Worm (Caenorhabditis elegans) whole organism, L1 larva: ENCODE results near the gene srbc-8.
A peak's percentile ranks its signal among the peaks of the same experiment; 100 is the strongest.

Experiments used
- C16A3.4 ChIP-seq: fragments of 150-350 bp; optimal IDR thresholded peaks from 2 replicates; lab custom pipeline; 2014; ENCODE audit warnings: missing biosample characterization, missing genetic modification characterization
- F16B12.6 ChIP-seq: fragments of 150-350 bp; optimal IDR thresholded peaks from 2 replicates; lab custom pipeline; 2014; ENCODE audit warnings: missing biosample characterization, missing genetic modification characterization
- alr-1 ChIP-seq: fragments of 200-800 bp; sonication (Bioruptor generic); optimal IDR thresholded peaks from 2 replicates; lab custom pipeline; 2018; ENCODE audit warnings: borderline replicate concordance, mild to moderate bottlenecking, missing genetic modification characterization, missing compliant biosample characterization
- blmp-1 ChIP-seq: fragments of 150-350 bp; optimal IDR thresholded peaks from 2 replicates; lab custom pipeline; 2014; ENCODE audit warnings: missing biosample characterization, missing genetic modification characterization
- ceh-63 ChIP-seq: fragments of 200-800 bp; sonication (Bioruptor generic); optimal IDR thresholded peaks from 2 replicates; lab custom pipeline; 2018; ENCODE audit warnings: mild to moderate bottlenecking, missing genetic modification characterization, missing compliant biosample characterization
- ceh-82 ChIP-seq, 3 experiments: fragments of 150-350 bp in 1 of 3; sonication (generic microtip) in 2 of 3; optimal IDR thresholded peaks; 2 replicates each; lab custom pipeline; 2014 to 2017; ENCODE audit warnings: missing biosample characterization in 3 of 3, missing genetic modification characterization in 3 of 3
- dpl-1 ChIP-seq, 3 experiments: fragments of 150-350 bp in 2 of 3; sonication (generic microtip) in 1 of 3; optimal IDR thresholded peaks; 2 replicates each; lab custom pipeline; 2014 to 2017; ENCODE audit warnings: missing biosample characterization in 3 of 3, missing genetic modification characterization in 3 of 3, missing genetic modification reagents in 3 of 3
- efl-1 ChIP-seq, 4 experiments: fragments of 150-350 bp; optimal IDR thresholded peaks in 3 of 4; peaks in 1 of 4; 1 replicate in 1 of 4; 2 replicates in 3 of 4; lab custom pipeline; 2014; ENCODE audit warnings: missing biosample characterization in 2 of 4, missing genetic modification characterization in 2 of 4, missing genetic modification reagents in 2 of 4
- egl-13 ChIP-seq: sonication (generic microtip); optimal IDR thresholded peaks from 2 replicates; lab custom pipeline; 2016; ENCODE audit warnings: missing genotype, missing genetic modification reagents, missing genetic modification characterization, missing compliant biosample characterization
- egl-27 ChIP-seq, 2 experiments: fragments of 150-350 bp in 1 of 2; sonication (generic microtip); optimal IDR thresholded peaks; 3 replicates each; lab custom pipeline; 2017 to 2018; ENCODE audit warnings: missing biosample characterization in 2 of 2, missing genetic modification characterization in 2 of 2, missing genetic modification reagents in 2 of 2
- elt-2 ChIP-seq: sonication (generic microtip); optimal IDR thresholded peaks from 2 replicates; lab custom pipeline; 2016; ENCODE audit warnings: missing genetic modification characterization, mild to moderate bottlenecking, inconsistent platforms, missing compliant biosample characterization, missing genetic modification reagents
- elt-3 ChIP-seq, 6 experiments: fragments of 150-350 bp in 1 of 6; sonication (generic microtip); optimal IDR thresholded peaks; 2 replicates each; lab custom pipeline; 2017 to 2018; ENCODE audit warnings: missing biosample characterization in 6 of 6, missing genetic modification characterization in 6 of 6, inconsistent platforms in 1 of 6
- ets-5 ChIP-seq: fragments of 200-800 bp; sonication (Bioruptor generic); IDR thresholded peaks from 2 replicates; pipeline ENCODE4 v1.3.6; 2022; ENCODE audit warnings: missing genetic modification characterization, missing compliant biosample characterization
- fkh-10 ChIP-seq: sonication (generic microtip); optimal IDR thresholded peaks from 2 replicates; lab custom pipeline; 2017; ENCODE audit warnings: missing biosample characterization, missing genetic modification reagents, missing genetic modification characterization
- fkh-8 ChIP-seq: sonication (generic microtip); optimal IDR thresholded peaks from 2 replicates; lab custom pipeline; 2016; ENCODE audit warnings: mild to moderate bottlenecking, missing genetic modification characterization, missing compliant biosample characterization
- grh-1 ChIP-seq: fragments of 200-800 bp; sonication (Bioruptor generic); IDR thresholded peaks from 2 replicates; pipeline ENCODE4 v1.3.6; 2022; ENCODE audit warnings: missing genetic modification reagents, missing genetic modification characterization, missing compliant biosample characterization
- hlh-17 ChIP-seq: fragments of 200-800 bp; sonication (Bioruptor generic); optimal IDR thresholded peaks from 2 replicates; lab custom pipeline; 2018; ENCODE audit warnings: missing genetic modification characterization, mild to moderate bottlenecking, missing compliant biosample characterization, moderate library complexity, borderline replicate concordance
- hpl-2 ChIP-seq: fragments of 150-350 bp; optimal IDR thresholded peaks from 2 replicates; lab custom pipeline; 2014; ENCODE audit warnings: missing biosample characterization, missing genetic modification reagents, missing genetic modification characterization
- irx-1 ChIP-seq: sonication (generic microtip); optimal IDR thresholded peaks from 2 replicates; lab custom pipeline; 2016; ENCODE audit warnings: missing genetic modification characterization, missing compliant biosample characterization
- isw-1 ChIP-seq: fragments of 200-800 bp; sonication (Bioruptor generic); IDR thresholded peaks from 2 replicates; pipeline ENCODE4 v1.3.6; 2022; ENCODE audit warnings: missing genetic modification characterization, missing compliant biosample characterization
- lin-14 ChIP-seq: fragments of 200-800 bp; sonication (Bioruptor generic); optimal IDR thresholded peaks from 2 replicates; lab custom pipeline; 2018; ENCODE audit warnings: mild to moderate bottlenecking, missing genetic modification characterization, moderate library complexity, missing compliant biosample characterization
- lin-15B ChIP-seq: fragments of 150-350 bp; sonication (generic microtip); optimal IDR thresholded peaks from 3 replicates; lab custom pipeline; 2014; ENCODE audit warnings: missing biosample characterization, missing genetic modification characterization
- lin-35 ChIP-seq, 2 experiments: fragments of 150-350 bp; optimal IDR thresholded peaks; 2 replicates each; lab custom pipeline; 2014; ENCODE audit warnings: missing biosample characterization in 2 of 2, missing genetic modification characterization in 2 of 2, missing genetic modification reagents in 2 of 2
- lin-39 ChIP-seq: fragments of 150-350 bp; optimal IDR thresholded peaks from 2 replicates; lab custom pipeline; 2014; ENCODE audit warnings: missing biosample characterization, missing genetic modification reagents, missing genetic modification characterization
- mab-9 ChIP-seq: fragments of 200-800 bp; sonication (Bioruptor generic); IDR thresholded peaks from 2 replicates; pipeline ENCODE4 v1.3.6; 2022; ENCODE audit warnings: missing genetic modification reagents, missing genetic modification characterization, missing compliant biosample characterization
- mdl-1 ChIP-seq, 2 experiments: fragments of 150-350 bp; optimal IDR thresholded peaks; 2 replicates each; lab custom pipeline; 2014 to 2017; ENCODE audit warnings: missing biosample characterization in 2 of 2, missing genetic modification characterization in 2 of 2, inconsistent platforms in 1 of 2
- nhr-11 ChIP-seq: fragments of 150-350 bp; optimal IDR thresholded peaks from 2 replicates; lab custom pipeline; 2014; ENCODE audit warnings: missing biosample characterization, missing genetic modification characterization
- nhr-237 ChIP-seq: fragments of 150-350 bp; optimal IDR thresholded peaks from 2 replicates; lab custom pipeline; 2014; ENCODE audit warnings: missing biosample characterization, missing genetic modification characterization
- nhr-28 ChIP-seq: fragments of 150-350 bp; optimal IDR thresholded peaks from 2 replicates; lab custom pipeline; 2014; ENCODE audit warnings: missing biosample characterization, missing genetic modification characterization
- nhr-71 ChIP-seq: sonication (generic microtip); optimal IDR thresholded peaks from 2 replicates; lab custom pipeline; 2016; ENCODE audit warnings: mild to moderate bottlenecking, missing genetic modification characterization, moderate library complexity, missing compliant biosample characterization
- nhr-76 ChIP-seq: sonication (generic microtip); optimal IDR thresholded peaks from 2 replicates; lab custom pipeline; 2017; ENCODE audit warnings: missing biosample characterization, missing genetic modification characterization
- nhr-84 ChIP-seq: sonication (generic microtip); optimal IDR thresholded peaks from 2 replicates; lab custom pipeline; 2017; ENCODE audit warnings: missing biosample characterization, missing genetic modification characterization
- nhr-85 ChIP-seq: sonication (generic microtip); peaks from one replicate; lab custom pipeline; 2016; ENCODE audit warnings: missing genetic modification characterization, inconsistent platforms, missing compliant biosample characterization
- nhr-90 ChIP-seq: sonication (generic microtip); optimal IDR thresholded peaks from 2 replicates; lab custom pipeline; 2016; ENCODE audit warnings: mild to moderate bottlenecking, missing genetic modification characterization, missing compliant biosample characterization; ENCODE audit not compliant: poor library complexity
- pax-3 ChIP-seq: fragments of 200-800 bp; sonication (Bioruptor generic); optimal IDR thresholded peaks from 2 replicates; lab custom pipeline; 2018; ENCODE audit warnings: mild to moderate bottlenecking, missing genetic modification characterization, moderate library complexity, missing compliant biosample characterization
- pqm-1 ChIP-seq: sonication (generic microtip); optimal IDR thresholded peaks from 3 replicates; lab custom pipeline; 2017; ENCODE audit warnings: missing biosample characterization, missing genetic modification characterization
- rnt-1 ChIP-seq: sonication (generic microtip); optimal IDR thresholded peaks from 2 replicates; lab custom pipeline; 2016; ENCODE audit warnings: mild to moderate bottlenecking, missing genetic modification characterization, moderate library complexity, missing compliant biosample characterization
- snu-23 ChIP-seq: sonication (generic microtip); optimal IDR thresholded peaks from 2 replicates; lab custom pipeline; 2016; ENCODE audit warnings: missing genetic modification characterization, missing compliant biosample characterization
- sptf-1 ChIP-seq: fragments of 150-350 bp; optimal IDR thresholded peaks from 2 replicates; lab custom pipeline; 2014; ENCODE audit warnings: missing biosample characterization, missing genetic modification characterization
- sup-37 ChIP-seq: fragments of 200-800 bp; sonication (Bioruptor generic); optimal IDR thresholded peaks from 2 replicates; lab custom pipeline; 2018; ENCODE audit warnings: mild to moderate bottlenecking, missing genetic modification characterization, missing compliant biosample characterization
- tbx-2 ChIP-seq: sonication (generic microtip); optimal IDR thresholded peaks from 2 replicates; lab custom pipeline; 2016; ENCODE audit warnings: missing genetic modification characterization, missing compliant biosample characterization
- unc-130 ChIP-seq: fragments of 150-350 bp; optimal IDR thresholded peaks from 2 replicates; lab custom pipeline; 2017; ENCODE audit warnings: missing biosample characterization, missing genetic modification characterization, inconsistent platforms
- unc-62 ChIP-seq: fragments of 150-350 bp; optimal IDR thresholded peaks from 2 replicates; lab custom pipeline; 2014; ENCODE audit warnings: missing biosample characterization, missing genetic modification reagents, missing genetic modification characterization
- unc-98 ChIP-seq: fragments of 200-800 bp; sonication (Bioruptor generic); IDR thresholded peaks from 2 replicates; pipeline ENCODE4 v1.3.6; 2022; ENCODE audit warnings: missing genetic modification characterization, missing compliant biosample characterization
- vab-15 ChIP-seq: sonication (generic microtip); optimal IDR thresholded peaks from 2 replicates; lab custom pipeline; 2017; ENCODE audit warnings: missing genotype, mild to moderate bottlenecking, missing genetic modification characterization, missing compliant biosample characterization
- xbp-1 ChIP-seq: sonication (generic microtip); optimal IDR thresholded peaks from 2 replicates; lab custom pipeline; 2016; ENCODE audit warnings: missing genetic modification characterization, missing compliant biosample characterization

srbc-8 gene

DNA sequence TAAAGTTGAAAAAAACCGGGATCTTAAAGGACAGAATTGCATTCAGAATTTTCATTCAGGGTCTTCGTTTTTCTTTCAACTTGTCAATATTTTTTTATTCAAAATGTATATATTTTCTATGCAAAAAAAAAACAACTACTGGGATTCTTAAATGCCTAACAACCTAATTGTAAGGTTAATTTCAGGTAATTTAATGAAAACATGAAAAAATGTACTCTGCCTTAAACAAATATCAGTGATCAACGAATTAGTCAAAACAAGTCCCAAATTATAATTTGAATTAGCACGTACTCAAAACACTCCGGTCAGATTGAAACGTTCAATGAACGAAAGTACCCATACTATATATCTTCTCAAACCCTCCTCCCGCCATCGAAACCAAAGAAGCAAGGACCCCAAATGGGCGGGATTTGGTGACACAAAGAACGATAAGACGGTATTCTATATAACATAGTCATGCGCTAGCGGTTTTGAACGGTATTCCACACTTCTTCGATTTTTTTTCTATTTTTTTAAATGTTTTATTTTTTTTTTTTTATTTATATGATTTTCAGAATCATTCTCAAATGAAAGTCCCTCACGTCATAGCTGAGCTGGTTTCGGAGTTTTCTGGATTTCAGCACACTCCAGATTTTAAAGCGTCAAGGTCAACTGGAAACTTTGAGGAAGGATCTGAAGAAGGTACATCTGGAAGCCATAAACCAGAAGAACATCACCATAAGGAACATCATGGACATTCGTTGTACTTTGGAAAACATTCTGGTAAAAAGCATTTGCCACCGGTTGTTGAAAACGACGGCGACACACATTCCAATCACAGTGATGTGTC is 49.3 kb downstream of the srbc-8 start, which contains the start of the genes ddo-2 and F25E5.8 (continued):
- no peak for TF ChIP-seq unc-62 (GFP tag; lab: Kevin White, UChicago)
- TF ChIP-seq F16B12.6 (tag; lab: Kevin White, UChicago), result no peak
- no peak for TF ChIP-seq nhr-71 (tag; lab: Kevin White, UChicago)
- peak in 1 of 6 experiments; percentile 68 for TF ChIP-seq elt-3 (tag; optimal IDR thresholded peaks at IDR 0.05; lab: Kevin White, UChicago)
- TF ChIP-seq nhr-85 (tag; lab: Kevin White, UChicago), result peak; percentile 87
- TF ChIP-seq vab-15 (tag; lab: Kevin White, UChicago), result no peak
- no peak for TF ChIP-seq pqm-1 (tag; lab: Kevin White, UChicago)
- no peak for TF ChIP-seq sptf-1 (tag; lab: Kevin White, UChicago)
- peak; percentile 20 for TF ChIP-seq tbx-2 (tag; lab: Kevin White, UChicago)
- TF ChIP-seq mdl-1 (tag; optimal IDR thresholded peaks at IDR 0.05; lab: Kevin White, UChicago), result peak in 1 of 2 experiments; percentile 38
- peak; percentile 18 for TF ChIP-seq lin-14 (GFP tag; lab: Kevin White, UChicago)
- no peak for TF ChIP-seq nhr-11 (tag; lab: Kevin White, UChicago)

DNA sequence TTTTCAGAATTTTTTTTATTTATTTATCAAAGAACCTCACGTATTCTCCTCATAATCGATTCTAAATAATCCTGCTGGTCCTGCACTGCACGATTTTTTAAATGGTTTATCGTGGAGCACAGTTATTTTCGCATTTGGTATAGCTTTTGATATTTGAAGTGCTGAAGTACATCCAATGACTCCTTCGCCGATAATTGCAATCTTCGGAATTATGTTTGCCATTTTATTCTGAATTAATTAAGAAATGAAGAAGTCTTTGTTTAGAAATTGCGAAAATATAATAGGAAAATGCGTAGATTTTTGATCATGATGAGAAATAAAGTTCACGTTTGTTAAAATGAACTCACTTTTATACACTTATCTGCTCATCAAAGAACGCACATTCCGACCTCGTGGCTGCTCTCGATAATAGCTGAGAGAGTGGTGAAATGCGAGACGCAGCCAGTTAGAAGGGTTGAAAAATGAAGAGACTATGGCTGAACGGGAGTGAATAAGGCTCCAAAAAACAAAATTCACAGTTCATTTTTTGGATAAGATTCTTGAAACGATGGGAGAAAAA is 50.0 kb downstream of the srbc-8 start:
- TF ChIP-seq egl-27 (tag; optimal IDR thresholded peaks at IDR 0.05; lab: Kevin White, UChicago), result no peak
- peak; percentile 19 to 41 for TF ChIP-seq efl-1 (optimal IDR thresholded peaks at IDR 0.05; lab: Kevin White, UChicago)
- peak in 1 of 2 experiments; percentile 87 for TF ChIP-seq efl-1 (GFP tag; optimal IDR thresholded peaks at IDR 0.05 in 1 of 2; lab: Kevin White, UChicago)
- TF ChIP-seq unc-62 (GFP tag; lab: Kevin White, UChicago), result no peak
- peak; percentile 33 for TF ChIP-seq fkh-10 (GFP tag; lab: Kevin White, UChicago)
- peak in 1 of 6 experiments; percentile 4 for TF ChIP-seq elt-3 (tag; optimal IDR thresholded peaks at IDR 0.05; lab: Kevin White, UChicago)
- TF ChIP-seq nhr-84, result no peak
- peak; percentile 31 for TF ChIP-seq sup-37 (GFP tag; lab: Kevin White, UChicago)
- no peak for TF ChIP-seq isw-1 (GFP tag; lab: Robert Waterston, UW)
- TF ChIP-seq grh-1 (GFP tag; lab: Robert Waterston, UW), result no peak
- TF ChIP-seq unc-98, result no peak
- peak; percentile 79 for TF ChIP-seq snu-23
- TF ChIP-seq lin-14 (GFP tag; lab: Kevin White, UChicago), result peak; percentile 88
- TF ChIP-seq egl-13 (tag; lab: Kevin White, UChicago), result no peak
- TF ChIP-seq hlh-17 (GFP tag; lab: Kevin White, UChicago), result no peak
- no peak for TF ChIP-seq hpl-2 (GFP tag; lab: Kevin White, UChicago)
- peak; percentile 29 for TF ChIP-seq nhr-90 (tag; lab: Kevin White, UChicago)
- TF ChIP-seq C16A3.4 (tag; lab: Kevin White, UChicago), result peak; percentile 13
- no peak for TF ChIP-seq mab-9 (GFP tag; lab: Robert Waterston, UW)
- no peak for TF ChIP-seq irx-1 (tag; lab: Kevin White, UChicago)
- TF ChIP-seq fkh-8, result peak; percentile 73
- peak; percentile 56 for TF ChIP-seq rnt-1 (tag; lab: Kevin White, UChicago)
- peak; percentile 32 for TF ChIP-seq xbp-1 (tag; lab: Kevin White, UChicago)
- no peak for TF ChIP-seq lin-15B
- peak; percentile 49 to 72 for TF ChIP-seq lin-35 (GFP tag; optimal IDR thresholded peaks at IDR 0.05; lab: Kevin White, UChicago)
- no peak for TF ChIP-seq nhr-11 (tag; lab: Kevin White, UChicago)
- TF ChIP-seq lin-39 (tag; lab: Kevin White, UChicago), result peak; percentile 1
- peak in 2 of 3 experiments; percentile 37 to 45 for TF ChIP-seq dpl-1 (GFP tag; optimal IDR thresholded peaks at IDR 0.05; lab: Kevin White, UChicago)
- TF ChIP-seq pqm-1 (tag; lab: Kevin White, UChicago), result no peak
- TF ChIP-seq nhr-85 (tag; lab: Kevin White, UChicago), result no peak
- TF ChIP-seq pax-3 (tag; lab: Kevin White, UChicago), result peak; percentile 29
- peak; percentile 34 for TF ChIP-seq unc-130 (tag; lab: Kevin White, UChicago)
- no peak for TF ChIP-seq alr-1 (tag; lab: Kevin White, UChicago)
- TF ChIP-seq ets-5 (GFP tag; lab: Robert Waterston, UW), result no peak
- TF ChIP-seq blmp-1, result peak; percentile 5
- TF ChIP-seq ceh-63 (GFP tag; lab: Kevin White, UChicago), result no peak
- no peak for TF ChIP-seq nhr-28
- no peak for TF ChIP-seq nhr-237 (tag; lab: Kevin White, UChicago)
- TF ChIP-seq nhr-76 (tag; lab: Kevin White, UChicago), result no peak
- peak; percentile 58 for TF ChIP-seq elt-2
- TF ChIP-seq ceh-82 (tag; optimal IDR thresholded peaks at IDR 0.05; lab: Kevin White, UChicago), result peak; percentile 25 to 32 (median 28)
